Fruit fly (Drosophila melanogaster) whole organism, pupa: ENCODE measurements around the gene Hexo2.
A peak's percentile ranks its signal among the peaks of the same experiment; 100 is the strongest.

Experiments used
- CG10348 ChIP-seq: fragments of 200-800 bp; sonication (Bioruptor generic); IDR thresholded peaks from 2 replicates; pipeline ENCODE4 v1.3.6; 2022; ENCODE audit warnings: missing biosample characterization, missing genetic modification characterization
- CG12605 ChIP-seq: fragments of 200-800 bp; sonication (Bioruptor generic); IDR thresholded peaks from 2 replicates; pipeline ENCODE4 v1.3.6; 2022; ENCODE audit warnings: missing biosample characterization, missing genetic modification characterization
- CG13204 ChIP-seq: fragments of 200-800 bp; sonication (Bioruptor generic); optimal IDR thresholded peaks from 2 replicates; lab custom pipeline; 2018; ENCODE audit warnings: missing biosample characterization, mild to moderate bottlenecking, missing genetic modification characterization, moderate library complexity
- CG14655 ChIP-seq: fragments of 200-800 bp; sonication (Bioruptor generic); optimal IDR thresholded peaks from 3 replicates; lab custom pipeline; 2017; ENCODE audit warnings: mild to moderate bottlenecking, missing biosample characterization, missing genetic modification reagents, missing genetic modification characterization
- CG15710 ChIP-seq: fragments of 200-800 bp; sonication (Bioruptor generic); optimal IDR thresholded peaks from 2 replicates; lab custom pipeline; 2018; ENCODE audit warnings: missing biosample characterization, mild to moderate bottlenecking, missing genetic modification characterization, moderate library complexity
- CG17806 ChIP-seq: fragments of 200-800 bp; sonication (Bioruptor generic); optimal IDR thresholded peaks from 2 replicates; lab custom pipeline; 2018; ENCODE audit warnings: missing biosample characterization, mild to moderate bottlenecking, missing genetic modification characterization, moderate library complexity
- CG32121 ChIP-seq: fragments of 200-800 bp; sonication (Bioruptor generic); IDR thresholded peaks from 2 replicates; pipeline ENCODE4 v1.3.6; 2022; ENCODE audit warnings: missing biosample characterization, missing genetic modification characterization
- CG34367 ChIP-seq: fragments of 200-800 bp; sonication (Bioruptor generic); optimal IDR thresholded peaks from 2 replicates; lab custom pipeline; 2018; ENCODE audit warnings: missing biosample characterization, mild to moderate bottlenecking, missing genetic modification characterization
- CG4496 ChIP-seq: fragments of 200-800 bp; sonication (Bioruptor generic); IDR thresholded peaks from 3 replicates; pipeline ENCODE4 v1.3.6; 2022; ENCODE audit warnings: missing biosample characterization, missing genetic modification characterization
- CG8159 ChIP-seq: fragments of 200-800 bp; sonication (Bioruptor generic); optimal IDR thresholded peaks from 3 replicates; lab custom pipeline; 2018; ENCODE audit warnings: missing biosample characterization, mild to moderate bottlenecking, missing genetic modification characterization, moderate library complexity
- CG8301 ChIP-seq: fragments of 200-800 bp; sonication (Bioruptor generic); optimal IDR thresholded peaks from 2 replicates; lab custom pipeline; 2018; ENCODE audit warnings: missing biosample characterization, mild to moderate bottlenecking, missing genetic modification characterization
- CG9948 ChIP-seq: fragments of 200-800 bp; sonication (Bioruptor generic); optimal IDR thresholded peaks from 2 replicates; lab custom pipeline; 2018; ENCODE audit warnings: missing biosample characterization, mild to moderate bottlenecking, missing genetic modification characterization, moderate library complexity
- D1 ChIP-seq: fragments of 200-800 bp; sonication (Bioruptor generic); optimal IDR thresholded peaks from 2 replicates; lab custom pipeline; 2018; ENCODE audit warnings: missing biosample characterization, mild to moderate bottlenecking, missing genetic modification characterization, moderate library complexity
- EcR ChIP-seq: fragments of 200-800 bp; sonication (Bioruptor generic); optimal IDR thresholded peaks from 3 replicates; lab custom pipeline; 2019; ENCODE audit warnings: missing biosample characterization, missing genetic modification characterization, mild to moderate bottlenecking, moderate library complexity, missing genetic modification reagents
- Ets98B ChIP-seq: fragments of 200-800 bp; sonication (Bioruptor generic); IDR thresholded peaks from 2 replicates; pipeline ENCODE4 v1.3.6; 2022; ENCODE audit warnings: missing biosample characterization, missing genetic modification characterization
- Pif1A ChIP-seq: fragments of 200-800 bp; sonication (Bioruptor generic); optimal IDR thresholded peaks from 3 replicates; lab custom pipeline; 2016; ENCODE audit warnings: missing biosample characterization, missing genetic modification characterization
- Pif1B ChIP-seq: fragments of 200-800 bp; sonication (Bioruptor generic); optimal IDR thresholded peaks from 3 replicates; lab custom pipeline; 2016; ENCODE audit warnings: missing biosample characterization, missing genetic modification characterization
- Snoo ChIP-seq: fragments of 200-800 bp; sonication (Bioruptor generic); optimal IDR thresholded peaks from 3 replicates; lab custom pipeline; 2017; ENCODE audit warnings: missing biosample characterization, mild to moderate bottlenecking, missing genetic modification characterization, inconsistent platforms
- fd96Ca ChIP-seq: fragments of 200-800 bp; sonication (Bioruptor generic); IDR thresholded peaks from 3 replicates; pipeline ENCODE4 v1.3.6; 2022; ENCODE audit warnings: missing biosample characterization, missing genetic modification characterization
- gl ChIP-seq: fragments of 200-800 bp; sonication (Bioruptor generic); optimal IDR thresholded peaks from 2 replicates; lab custom pipeline; 2018; ENCODE audit warnings: missing biosample characterization, mild to moderate bottlenecking, missing genetic modification characterization
- rn ChIP-seq: fragments of 200-800 bp; sonication (Bioruptor generic); IDR thresholded peaks from 2 replicates; pipeline ENCODE4 v1.3.6; 2022; ENCODE audit warnings: missing biosample characterization, missing genetic modification characterization

The Hexo2 gene

dm6 chrX:8746933-8747332 is 37.5 kb downstream of the Hexo2 start:
- TF ChIP-seq gl (no peak), CG10348 (GFP tag; lab: Robert Waterston, UW) (no peak), Pif1B (no peak), fd96Ca (no peak), CG34367 (tag; lab: Kevin White, UChicago) (no peak), CG13204 (no peak), CG8159 (tag; lab: Kevin White, UChicago) (no peak), CG14655 (GFP tag; lab: Kevin White, UChicago) (no peak), rn (GFP tag; lab: Robert Waterston, UW) (no peak), Ets98B (GFP tag; lab: Robert Waterston, UW) (no peak), Pif1A (GFP tag; lab: Kevin White, UChicago) (no peak), CG32121 (GFP tag; lab: Robert Waterston, UW) (no peak), D1 (tag; lab: Kevin White, UChicago) (no peak), EcR (GFP tag; lab: Kevin White, UChicago) (no peak), CG4496 (GFP tag; lab: Robert Waterston, UW) (no peak), CG15710 (tag; lab: Kevin White, UChicago) (no peak), CG9948 (tag; lab: Kevin White, UChicago) (no peak), CG17806 (tag; lab: Kevin White, UChicago) (no peak), CG12605 (GFP tag; lab: Robert Waterston, UW) (no peak), Snoo (tag; lab: Kevin White, UChicago) (no peak)

dm6 chrX:8747627-8748026 is 38.2 kb downstream of the Hexo2 start:
- TF ChIP-seq rn (GFP tag; lab: Robert Waterston, UW) (no peak), CG8159 (tag; lab: Kevin White, UChicago) (peak; percentile 63), Ets98B (GFP tag; lab: Robert Waterston, UW) (no peak), CG10348 (GFP tag; lab: Robert Waterston, UW) (no peak), D1 (tag; lab: Kevin White, UChicago) (peak; percentile 32), CG9948 (tag; lab: Kevin White, UChicago) (peak; percentile 49), CG14655 (GFP tag; lab: Kevin White, UChicago) (peak; percentile 80), CG4496 (GFP tag; lab: Robert Waterston, UW) (peak; percentile 14; the same call in 1 of the 3 replicates), Pif1B (peak; percentile 14), fd96Ca (no peak), EcR (GFP tag; lab: Kevin White, UChicago) (no peak), CG15710 (tag; lab: Kevin White, UChicago) (peak; percentile 60), CG8301 (tag; lab: Kevin White, UChicago) (peak; percentile 68), Pif1A (GFP tag; lab: Kevin White, UChicago) (peak; percentile 5), CG17806 (tag; lab: Kevin White, UChicago) (peak; percentile 45), CG34367 (tag; lab: Kevin White, UChicago) (peak; percentile 52), CG13204 (no peak), CG12605 (GFP tag; lab: Robert Waterston, UW) (no peak)
- TF ChIP-seq, all 21 proteins: peak for 11

DNA sequence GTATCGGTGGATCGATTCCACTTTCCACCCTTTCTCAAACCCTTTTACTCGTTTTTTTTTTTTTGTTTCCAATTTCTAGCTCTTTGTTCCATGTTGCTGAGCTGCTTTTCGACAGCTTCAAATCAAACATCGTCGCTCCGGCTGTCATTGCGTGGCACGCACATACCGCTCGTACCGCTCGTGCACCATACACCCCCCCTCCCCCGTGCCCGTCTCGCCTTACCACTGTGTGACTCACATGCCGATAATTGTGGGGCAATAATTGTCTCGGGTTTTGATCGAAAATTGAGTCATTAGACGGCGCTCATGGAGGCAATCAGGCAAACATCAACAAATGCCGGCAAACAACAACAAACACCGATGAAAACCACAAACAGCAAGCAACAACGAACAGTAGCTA is 44.3 kb downstream of the Hexo2 start:
- TF ChIP-seq CG14655 (GFP tag; lab: Kevin White, UChicago) = no peak

DNA sequence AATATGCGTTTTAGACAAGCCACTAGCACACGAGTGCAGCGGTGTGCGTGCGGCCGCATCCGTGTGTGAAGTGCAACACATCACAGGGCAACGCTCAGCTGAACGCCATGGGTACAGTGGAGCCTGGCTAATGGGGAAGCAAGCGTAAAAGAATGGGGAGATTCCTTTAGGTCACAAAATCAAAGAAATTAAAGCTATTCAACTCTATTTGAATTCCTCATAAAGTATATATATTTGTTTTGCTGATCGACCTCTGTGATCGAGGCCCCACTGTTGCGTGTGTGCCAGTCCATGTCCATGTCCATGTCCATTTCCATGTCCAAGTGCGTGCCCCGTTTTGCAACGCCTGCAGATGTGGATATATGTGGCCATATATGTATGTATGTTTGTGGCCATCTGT is 45.9 kb downstream of the Hexo2 start:
- TF ChIP-seq CG14655 (GFP tag; lab: Kevin White, UChicago) (peak; percentile 64), CG34367 (tag; lab: Kevin White, UChicago) (peak; percentile 71), CG12605 (GFP tag; lab: Robert Waterston, UW) (peak; percentile 38; the same call in 1 of the 2 replicates), CG13204 (peak; percentile 35), Pif1A (GFP tag; lab: Kevin White, UChicago) (peak; percentile 57), CG8301 (tag; lab: Kevin White, UChicago) (peak; percentile 52), fd96Ca (peak; percentile 82), CG32121 (GFP tag; lab: Robert Waterston, UW) (peak; percentile 31; the same call in 1 of the 2 replicates), Snoo (tag; lab: Kevin White, UChicago) (peak; percentile 22), EcR (GFP tag; lab: Kevin White, UChicago) (no peak), CG4496 (GFP tag; lab: Robert Waterston, UW) (peak; percentile 74; the same call in 1 of the 3 replicates), CG17806 (tag; lab: Kevin White, UChicago) (peak; percentile 70), Pif1B (peak; percentile 57), Ets98B (GFP tag; lab: Robert Waterston, UW) (peak; percentile 67), rn (GFP tag; lab: Robert Waterston, UW) (peak; percentile 30; the same call in 1 of the 2 replicates), gl (peak; percentile 62), CG8159 (tag; lab: Kevin White, UChicago) (peak; percentile 73), CG9948 (tag; lab: Kevin White, UChicago) (peak; percentile 70), CG10348 (GFP tag; lab: Robert Waterston, UW) (no peak), CG15710 (tag; lab: Kevin White, UChicago) (peak; percentile 75), D1 (tag; lab: Kevin White, UChicago) (no peak)
- TF ChIP-seq, all 21 proteins: peak for 18

dm6 chrX:8757775-8758363 is 48.4 kb downstream of the Hexo2 start:
- TF ChIP-seq D1 (tag; lab: Kevin White, UChicago) (peak; percentile 29), rn (GFP tag; lab: Robert Waterston, UW) (no peak), CG10348 (GFP tag; lab: Robert Waterston, UW) (no peak), CG13204 (peak; percentile 27)
- TF ChIP-seq, all 21 proteins: peak for 2
